Worm (Caenorhabditis elegans): ENCODE measurements around the gene Y41E3.19.

DNA sequence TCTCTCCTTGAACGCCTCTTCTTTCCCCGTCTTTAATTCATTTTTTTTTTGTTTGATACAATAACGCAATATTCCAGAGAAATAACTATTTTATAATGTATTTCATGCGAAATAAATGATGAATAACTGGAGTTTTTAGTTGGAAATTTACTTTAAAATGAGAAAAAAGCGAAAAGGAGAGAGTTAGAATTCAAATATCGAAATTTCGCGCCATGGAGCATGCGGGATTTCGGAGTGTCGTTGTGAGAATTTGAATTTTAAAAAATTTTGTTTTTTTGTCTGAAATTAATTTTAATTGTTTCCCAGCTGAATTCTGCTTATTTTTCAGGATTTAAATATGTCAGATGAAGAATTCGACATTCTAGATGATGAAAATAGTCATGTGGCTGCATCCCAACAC is 30.5 kb upstream of the Y41E3.19 start, which contains the start of gene fcd-2:
- TF ChIP-seq ztf-11 (tag; optimal IDR thresholded peaks at IDR 0.05): no peak
- TF ChIP-seq ces-1 (GFP tag; optimal IDR thresholded peaks at IDR 0.05): peak; percentile 33
- TF ChIP-seq unc-39 (tag; optimal IDR thresholded peaks at IDR 0.05): no peak
- TF ChIP-seq tbx-8 (GFP tag; optimal IDR thresholded peaks at IDR 0.05): no peak
- no peak for TF ChIP-seq cnd-1 (tag; optimal IDR thresholded peaks at IDR 0.05)
- peak; percentile 28 for TF ChIP-seq lsy-2 (tag; optimal IDR thresholded peaks at IDR 0.05)
- TF ChIP-seq lin-13 (tag; optimal IDR thresholded peaks at IDR 0.05): peak; percentile 34
- TF ChIP-seq unc-62 (GFP tag; optimal IDR thresholded peaks at IDR 0.05): no peak
- no peak for TF ChIP-seq elt-1 (tag; optimal IDR thresholded peaks at IDR 0.05; ENCODE audit: borderline replicate concordance, insufficient read depth)
- TF ChIP-seq sptf-1 (tag; optimal IDR thresholded peaks at IDR 0.05): no peak

All from whole organism, mixed stage, embryonic.